Fruit fly (Drosophila melanogaster) whole organism: Measurements from ENCODE around the gene Or85e.

ENCODE experiments used
- Dll ChIP-seq: fragments of >200 bp; optimal IDR thresholded peaks from 2 replicates; lab custom pipeline; 2017
- pan ChIP-seq: fragments of >200 bp; optimal IDR thresholded peaks from 2 replicates; lab custom pipeline; 2017
- psq ChIP-seq: fragments of >200 bp; optimal IDR thresholded peaks from 2 replicates; lab custom pipeline; 2017

DNA sequence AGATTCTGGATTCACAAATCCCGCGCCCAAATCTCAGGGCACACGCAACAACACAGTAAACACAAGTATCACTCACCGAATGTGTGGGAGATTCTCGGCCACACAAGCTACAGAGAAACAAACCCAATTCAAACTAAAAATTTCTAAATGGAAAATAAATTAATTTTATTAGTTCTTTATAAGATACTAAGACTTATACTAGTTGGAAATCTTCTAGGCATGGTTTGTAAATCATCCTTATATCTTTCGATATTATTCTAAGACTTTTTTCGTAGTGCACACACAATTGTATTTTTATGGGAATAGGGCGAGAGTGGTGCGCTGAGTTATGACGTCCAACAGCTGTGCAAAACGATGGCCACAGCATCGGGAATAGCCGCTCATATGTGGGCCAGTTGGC lies 16.6 kb downstream of the Or85e start:
- TF ChIP-seq pan (lab: Kevin White, UChicago) = no peak
- no peak for TF ChIP-seq Dll (lab: Kevin White, UChicago)
- no peak for TF ChIP-seq psq
